Worm (Caenorhabditis elegans) whole organism, L2 larva: ENCODE measurements around the gene rsp-2.
A peak's percentile ranks its signal among the peaks of the same experiment; 100 is the strongest.

Experiments used
- C34F6.9 ChIP-seq: fragments of 150-350 bp; optimal IDR thresholded peaks from 2 replicates; lab custom pipeline; 2014; ENCODE audit warnings: missing biosample characterization, missing genetic modification characterization
- F13H6.1 ChIP-seq: sonication (generic microtip); optimal IDR thresholded peaks from 2 replicates; lab custom pipeline; 2016; ENCODE audit warnings: missing genetic modification characterization, missing compliant biosample characterization
- R02D3.7 ChIP-seq: fragments of 150-350 bp; optimal IDR thresholded peaks from 2 replicates; lab custom pipeline; 2014; ENCODE audit warnings: missing biosample characterization, missing genetic modification characterization
- Y55F3AM.14 ChIP-seq: fragments of 200-800 bp; sonication (Bioruptor generic); optimal IDR thresholded peaks from 2 replicates; lab custom pipeline; 2018; ENCODE audit warnings: mild to moderate bottlenecking, missing genetic modification characterization, missing compliant biosample characterization
- ZK546.5 ChIP-seq: sonication (generic microtip); optimal IDR thresholded peaks from 2 replicates; lab custom pipeline; 2017; ENCODE audit warnings: missing biosample characterization, missing genetic modification characterization
- alr-1 ChIP-seq: fragments of 150-350 bp; optimal IDR thresholded peaks from 2 replicates; lab custom pipeline; 2014; ENCODE audit warnings: missing biosample characterization, missing genetic modification characterization
- aly-2 ChIP-seq: fragments of 150-350 bp; optimal IDR thresholded peaks from 2 replicates; lab custom pipeline; 2014; ENCODE audit warnings: missing biosample characterization, missing genetic modification characterization
- ama-1 ChIP-seq: fragments of 150-350 bp; optimal IDR thresholded peaks from 2 replicates; lab custom pipeline; 2018; ENCODE audit warnings: inconsistent platforms
- blmp-1 ChIP-seq: sonication (generic microtip); optimal IDR thresholded peaks from 2 replicates; lab custom pipeline; 2017; ENCODE audit warnings: missing genetic modification characterization, mild to moderate bottlenecking, missing compliant biosample characterization, antibody characterized with exemption, moderate library complexity; ENCODE audit not compliant: insufficient read depth
- ceh-16 ChIP-seq: fragments of 150-350 bp; optimal IDR thresholded peaks from 2 replicates; lab custom pipeline; 2014; ENCODE audit warnings: missing biosample characterization, missing genetic modification characterization
- ceh-82 ChIP-seq: fragments of 150-350 bp; optimal IDR thresholded peaks from 2 replicates; lab custom pipeline; 2014; ENCODE audit warnings: missing biosample characterization, missing genetic modification characterization
- crh-2 ChIP-seq: sonication (generic microtip); optimal IDR thresholded peaks from 2 replicates; lab custom pipeline; 2017; ENCODE audit warnings: missing biosample characterization, missing genetic modification characterization
- dmd-4 ChIP-seq: sonication (generic microtip); optimal IDR thresholded peaks from 2 replicates; lab custom pipeline; 2017; ENCODE audit warnings: missing biosample characterization, missing genetic modification characterization
- egl-27 ChIP-seq: sonication (generic microtip); optimal IDR thresholded peaks from 3 replicates; lab custom pipeline; 2017; ENCODE audit warnings: missing biosample characterization, missing genetic modification reagents, missing genetic modification characterization
- elt-1 ChIP-seq: fragments of 150-350 bp; optimal IDR thresholded peaks from 2 replicates; lab custom pipeline; 2014; ENCODE audit warnings: missing biosample characterization, missing genetic modification characterization
- elt-3 ChIP-seq: sonication (generic microtip); optimal IDR thresholded peaks from 2 replicates; lab custom pipeline; 2017; ENCODE audit warnings: missing biosample characterization, missing genetic modification characterization
- fos-1 ChIP-seq: fragments of 150-350 bp; optimal IDR thresholded peaks from 2 replicates; lab custom pipeline; 2014; ENCODE audit warnings: missing biosample characterization, missing genetic modification characterization
- gmeb-1 ChIP-seq: fragments of 150-350 bp; optimal IDR thresholded peaks from 2 replicates; lab custom pipeline; 2014; ENCODE audit warnings: missing biosample characterization, missing genetic modification characterization
- lin-11 ChIP-seq: fragments of 150-350 bp; sonication (generic microtip); optimal IDR thresholded peaks from 2 replicates; lab custom pipeline; 2014; ENCODE audit warnings: missing biosample characterization, missing genetic modification characterization, inconsistent platforms, mixed read lengths
- lin-13 ChIP-seq: fragments of 150-350 bp; optimal IDR thresholded peaks from 2 replicates; lab custom pipeline; 2014; ENCODE audit warnings: missing biosample characterization, missing genetic modification reagents, missing genetic modification characterization
- lin-39 ChIP-seq: fragments of 150-350 bp; optimal IDR thresholded peaks from 2 replicates; lab custom pipeline; 2014; ENCODE audit warnings: missing biosample characterization, missing genetic modification reagents, missing genetic modification characterization
- lsy-2 ChIP-seq, 2 experiments: fragments of 150-350 bp in 1 of 2; sonication (generic microtip) in 1 of 2; optimal IDR thresholded peaks; 2 replicates each; lab custom pipeline; 2014 to 2017; ENCODE audit warnings: missing biosample characterization in 2 of 2, missing genetic modification characterization in 2 of 2
- mab-5 ChIP-seq: fragments of 150-350 bp; optimal IDR thresholded peaks from 2 replicates; lab custom pipeline; 2014; ENCODE audit warnings: missing biosample characterization, missing genetic modification characterization
- mbf-1 ChIP-seq: sonication (generic microtip); optimal IDR thresholded peaks from 2 replicates; lab custom pipeline; 2017; ENCODE audit warnings: missing biosample characterization, missing genetic modification characterization
- mdl-1 ChIP-seq, 2 experiments: fragments of 150-350 bp in 1 of 2; sonication (generic microtip) in 1 of 2; optimal IDR thresholded peaks; 2 replicates each; lab custom pipeline; 2017; ENCODE audit warnings: missing biosample characterization in 2 of 2, missing genetic modification characterization in 2 of 2
- nhr-10 ChIP-seq: sonication (generic microtip); optimal IDR thresholded peaks from 2 replicates; lab custom pipeline; 2017; ENCODE audit warnings: missing biosample characterization, missing genetic modification characterization
- nhr-11 ChIP-seq: fragments of 150-350 bp; optimal IDR thresholded peaks from 2 replicates; lab custom pipeline; 2014; ENCODE audit warnings: missing biosample characterization, missing genetic modification characterization
- nhr-12 ChIP-seq: fragments of 150-350 bp; optimal IDR thresholded peaks from 2 replicates; lab custom pipeline; 2014; ENCODE audit warnings: missing biosample characterization, missing genetic modification characterization
- nhr-129 ChIP-seq: fragments of 150-350 bp; optimal IDR thresholded peaks from 2 replicates; lab custom pipeline; 2014; ENCODE audit warnings: missing biosample characterization, missing genetic modification characterization
- nhr-21 ChIP-seq: fragments of 150-350 bp; optimal IDR thresholded peaks from 2 replicates; lab custom pipeline; 2014; ENCODE audit warnings: missing biosample characterization, missing genetic modification characterization
- nhr-23 ChIP-seq: fragments of 150-350 bp; optimal IDR thresholded peaks from 2 replicates; lab custom pipeline; 2014; ENCODE audit warnings: missing biosample characterization, missing genetic modification reagents, missing genetic modification characterization
- nhr-237 ChIP-seq: fragments of 150-350 bp; optimal IDR thresholded peaks from 2 replicates; lab custom pipeline; 2014; ENCODE audit warnings: missing biosample characterization, missing genetic modification characterization
- nhr-25 ChIP-seq: fragments of 150-350 bp; sonication (generic microtip); optimal IDR thresholded peaks from 3 replicates; lab custom pipeline; 2014; ENCODE audit warnings: missing biosample characterization, missing genetic modification characterization
- nhr-6 ChIP-seq: fragments of 150-350 bp; optimal IDR thresholded peaks from 2 replicates; lab custom pipeline; 2014; ENCODE audit warnings: missing biosample characterization, missing genetic modification characterization
- nhr-77 ChIP-seq: fragments of 150-350 bp; optimal IDR thresholded peaks from 2 replicates; lab custom pipeline; 2014; ENCODE audit warnings: missing biosample characterization, missing genetic modification characterization
- peb-1 ChIP-seq: fragments of 150-350 bp; optimal IDR thresholded peaks from 2 replicates; lab custom pipeline; 2014; ENCODE audit warnings: missing biosample characterization, missing genetic modification characterization
- sem-4 ChIP-seq: fragments of 150-350 bp; optimal IDR thresholded peaks from 2 replicates; lab custom pipeline; 2014; ENCODE audit warnings: missing biosample characterization, missing genetic modification reagents, missing genetic modification characterization
- skn-1 ChIP-seq: sonication (generic microtip); optimal IDR thresholded peaks from 2 replicates; lab custom pipeline; 2017; ENCODE audit warnings: missing biosample characterization, missing genetic modification characterization
- sma-3 ChIP-seq: sonication (generic microtip); optimal IDR thresholded peaks from 2 replicates; lab custom pipeline; 2016; ENCODE audit warnings: missing genetic modification reagents, missing genetic modification characterization, missing compliant biosample characterization
- sma-9 ChIP-seq, 2 experiments: fragments of 150-350 bp in 1 of 2; sonication (generic microtip) in 1 of 2; optimal IDR thresholded peaks; 2 replicates each; lab custom pipeline; 2014 to 2016; ENCODE audit warnings: missing genetic modification characterization in 2 of 2, mild to moderate bottlenecking in 1 of 2, missing biosample characterization in 1 of 2, missing compliant biosample characterization in 1 of 2, missing genetic modification reagents in 1 of 2, moderate library complexity in 1 of 2
- snpc-4 ChIP-seq: fragments of 150-350 bp; optimal IDR thresholded peaks from 2 replicates; lab custom pipeline; 2014; ENCODE audit warnings: missing biosample characterization, missing genetic modification characterization
- unc-39 ChIP-seq: fragments of 150-350 bp; optimal IDR thresholded peaks from 2 replicates; lab custom pipeline; 2014; ENCODE audit warnings: missing biosample characterization, missing genetic modification characterization
- unc-55 ChIP-seq: fragments of 150-350 bp; sonication (generic microtip); optimal IDR thresholded peaks from 3 replicates; lab custom pipeline; 2014; ENCODE audit warnings: missing biosample characterization, missing genetic modification reagents, missing genetic modification characterization
- unc-62 ChIP-seq: fragments of 150-350 bp; optimal IDR thresholded peaks from 2 replicates; lab custom pipeline; 2014; ENCODE audit warnings: missing biosample characterization, missing genetic modification reagents, missing genetic modification characterization
- zag-1 ChIP-seq: fragments of 150-350 bp; optimal IDR thresholded peaks from 2 replicates; lab custom pipeline; 2014; ENCODE audit warnings: missing biosample characterization, missing genetic modification characterization
- ztf-1 ChIP-seq: fragments of 200-800 bp; sonication (Bioruptor generic); conservative IDR thresholded peaks from 2 replicates; pipeline ENCODE4 v1.3.6; 2022; ENCODE audit warnings: missing genetic modification characterization, missing compliant biosample characterization
- ztf-11 ChIP-seq: sonication (generic microtip); optimal IDR thresholded peaks from 2 replicates; lab custom pipeline; 2017; ENCODE audit warnings: missing biosample characterization, missing genetic modification characterization
- ztf-4 ChIP-seq: fragments of 150-350 bp; optimal IDR thresholded peaks from 2 replicates; lab custom pipeline; 2014; ENCODE audit warnings: missing biosample characterization, missing genetic modification characterization

The rsp-2 gene

DNA sequence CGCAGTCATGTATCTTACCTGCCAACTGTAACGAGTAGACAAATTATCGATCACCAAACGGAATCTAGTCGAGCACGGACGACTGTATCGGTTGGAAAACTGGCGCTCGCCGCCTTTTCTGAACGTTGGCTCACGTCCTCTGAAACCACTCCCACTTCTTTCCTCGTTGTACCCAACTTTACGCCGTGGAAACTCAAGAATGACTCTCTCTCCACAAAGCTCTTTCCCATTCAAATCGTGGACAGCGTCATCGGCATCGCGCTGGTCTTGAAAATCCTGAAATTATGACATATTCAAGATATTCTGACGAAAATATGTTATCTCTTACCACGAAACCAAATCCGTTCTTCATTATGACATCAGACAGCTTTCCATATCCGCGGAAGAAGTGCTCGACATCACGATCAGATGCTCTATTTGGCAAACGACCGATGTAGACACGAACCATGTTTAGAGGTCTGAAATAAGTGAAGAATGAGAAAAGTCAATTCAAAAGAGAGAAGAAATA is at the start of gene rsp-2:
TSS of gene rsp-2 (minus strand) at position 458 of the 508 bp plus-strand sequence.
- no peak for TF ChIP-seq lin-13 (GFP tag; lab: Kevin White, UChicago)
- TF ChIP-seq ceh-82 (tag; lab: Kevin White, UChicago): no peak
- no peak for TF ChIP-seq zag-1
- TF ChIP-seq lin-39: no peak
- no peak for TF ChIP-seq mbf-1 (tag; lab: Kevin White, UChicago)
- no peak for TF ChIP-seq dmd-4 (tag; lab: Kevin White, UChicago)
- TF ChIP-seq snpc-4 (tag; lab: Kevin White, UChicago): no peak
- no peak for TF ChIP-seq nhr-23 (tag; lab: Kevin White, UChicago)
- no peak for TF ChIP-seq nhr-129 (tag; lab: Kevin White, UChicago)
- TF ChIP-seq peb-1 (tag; lab: Kevin White, UChicago): no peak
- TF ChIP-seq ztf-1 (GFP tag; lab: Robert Waterston, UW): no peak
- TF ChIP-seq nhr-10: no peak
- TF ChIP-seq aly-2 (tag; lab: Kevin White, UChicago): no peak

DNA sequence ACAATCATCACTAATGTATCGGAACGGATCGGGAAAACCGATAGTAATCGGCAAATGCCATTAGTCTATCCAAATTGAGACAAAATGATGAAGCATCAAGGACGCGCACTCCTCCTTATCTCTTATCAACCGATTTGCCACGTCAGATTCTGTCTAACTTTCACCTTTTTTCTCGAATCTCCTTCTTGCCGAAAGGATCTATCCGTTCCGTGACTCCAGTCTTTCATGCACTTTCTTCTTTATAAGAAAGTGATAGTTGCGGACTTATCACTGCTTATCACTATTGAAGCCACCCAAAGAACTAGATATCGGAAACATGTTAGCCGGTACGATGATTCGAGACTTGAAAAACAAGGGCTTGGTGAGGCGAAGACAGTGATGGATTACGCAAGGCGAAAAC is 49.2 kb upstream of the rsp-2 start:
- no peak for TF ChIP-seq mdl-1 (tag; optimal IDR thresholded peaks at IDR 0.05; lab: Kevin White, UChicago)
- no peak for TF ChIP-seq skn-1 (tag; lab: Kevin White, UChicago)
- no peak for TF ChIP-seq nhr-6 (tag; lab: Kevin White, UChicago)
- TF ChIP-seq mab-5: no peak
- TF ChIP-seq egl-27 (tag; lab: Kevin White, UChicago): no peak
- no peak for TF ChIP-seq lin-11
- TF ChIP-seq aly-2 (tag; lab: Kevin White, UChicago): no peak
- TF ChIP-seq sem-4 (tag; lab: Kevin White, UChicago): no peak
- no peak for TF ChIP-seq alr-1 (tag; lab: Kevin White, UChicago)
- no peak for TF ChIP-seq lin-39
- no peak for TF ChIP-seq unc-55 (GFP tag; lab: Kevin White, UChicago)
- no peak for TF ChIP-seq ztf-1 (GFP tag; lab: Robert Waterston, UW)
- peak; percentile 90 for TF ChIP-seq blmp-1 (tag; lab: Kevin White, UChicago)
- TF ChIP-seq sma-9 (GFP tag; optimal IDR thresholded peaks at IDR 0.05; lab: Kevin White, UChicago): peak; percentile 56
- no peak for TF ChIP-seq sma-9 (tag; optimal IDR thresholded peaks at IDR 0.05; lab: Kevin White, UChicago)
- no peak for TF ChIP-seq dmd-4 (tag; lab: Kevin White, UChicago)
- no peak for TF ChIP-seq lin-13 (GFP tag; lab: Kevin White, UChicago)
- TF ChIP-seq ZK546.5 (tag; lab: Kevin White, UChicago): no peak
- no peak for TF ChIP-seq nhr-129 (tag; lab: Kevin White, UChicago)
- TF ChIP-seq nhr-77 (tag; lab: Kevin White, UChicago): no peak
- TF ChIP-seq nhr-12 (tag; lab: Kevin White, UChicago): no peak
- TF ChIP-seq unc-62 (GFP tag; lab: Kevin White, UChicago): no peak
- TF ChIP-seq nhr-23 (tag; lab: Kevin White, UChicago): no peak
- TF ChIP-seq gmeb-1 (tag; lab: Kevin White, UChicago): no peak
- peak; percentile 5 for TF ChIP-seq crh-2 (tag; lab: Kevin White, UChicago)
- TF ChIP-seq nhr-10: no peak
- TF ChIP-seq C34F6.9 (tag; lab: Kevin White, UChicago): no peak
- no peak for TF ChIP-seq ztf-4
- TF ChIP-seq F13H6.1: no peak
- no peak for TF ChIP-seq ceh-82 (tag; lab: Kevin White, UChicago)
- no peak for TF ChIP-seq ztf-11 (tag; lab: Kevin White, UChicago)
- no peak for TF ChIP-seq unc-39 (tag; lab: Kevin White, UChicago)
- TF ChIP-seq mbf-1 (tag; lab: Kevin White, UChicago): no peak
- no peak for TF ChIP-seq Y55F3AM.14 (GFP tag; lab: Kevin White, UChicago)
- no peak for TF ChIP-seq sma-3 (GFP tag; lab: Kevin White, UChicago)
- no peak for TF ChIP-seq snpc-4 (tag; lab: Kevin White, UChicago)
- no peak for TF ChIP-seq nhr-11 (tag; lab: Kevin White, UChicago)
- TF ChIP-seq lsy-2 (tag; optimal IDR thresholded peaks at IDR 0.05; lab: Kevin White, UChicago): peak in 1 of 2 experiments; percentile 12
- peak; percentile 36 for TF ChIP-seq fos-1 (tag; lab: Kevin White, UChicago)
- no peak for TF ChIP-seq elt-1 (tag; lab: Kevin White, UChicago)
- TF ChIP-seq peb-1 (tag; lab: Kevin White, UChicago): no peak
- TF ChIP-seq nhr-237: no peak
- TF ChIP-seq nhr-25 (tag; lab: Kevin White, UChicago): peak; percentile 7
- peak; percentile 84 for TF ChIP-seq nhr-21 (tag; lab: Kevin White, UChicago)
- TF ChIP-seq ceh-16 (tag; lab: Kevin White, UChicago): no peak
- TF ChIP-seq zag-1: no peak
- no peak for TF ChIP-seq R02D3.7 (tag; lab: Kevin White, UChicago)
- no peak for TF ChIP-seq ama-1
- no peak for TF ChIP-seq elt-3 (tag; lab: Kevin White, UChicago)
